Worm (Caenorhabditis elegans): ENCODE data around the gene C16C8.20.
"Not testable (repeated sequence)": the region's sequence is repeated elsewhere in the genome, so short reads cannot be mapped to it uniquely, and the experiment has no call there.

The C16C8.20 gene

ce11 chrII:3448776-3449280 lies 2.1 kb downstream of the C16C8.20 start, which contains the start of gene C16C8.25:
TSS of gene C16C8.25 (plus strand) at chrII:3449230.
- TF ChIP-seq nhr-28 (tag; optimal IDR thresholded peaks at IDR 0.05) (no peak), bed-3 (GFP tag; optimal IDR thresholded peaks at IDR 0.05) (no peak), nhr-12 (tag; optimal IDR thresholded peaks at IDR 0.05) (no peak), flh-1 (GFP tag; optimal IDR thresholded peaks at IDR 0.05) (no peak), snpc-4 (tag; optimal IDR thresholded peaks at IDR 0.05) (no peak), mab-5 (tag; optimal IDR thresholded peaks at IDR 0.05) (no peak), drap-1 (GFP tag; optimal IDR thresholded peaks at IDR 0.05) (no peak), sem-2 (GFP tag; optimal IDR thresholded peaks at IDR 0.05) (no peak), ceh-43 (GFP tag; optimal IDR thresholded peaks at IDR 0.05) (no peak), lin-32 (GFP tag; optimal IDR thresholded peaks at IDR 0.05) (no peak), ztf-11 (tag; optimal IDR thresholded peaks at IDR 0.05) (no peak), lin-13 (tag; optimal IDR thresholded peaks at IDR 0.05) (no peak), hlh-1 (tag; optimal IDR thresholded peaks at IDR 0.05) (no peak), M03D4.4 (tag; optimal IDR thresholded peaks at IDR 0.05) (no peak), elt-3 (tag; optimal IDR thresholded peaks at IDR 0.05) (no peak), cnd-1 (tag; optimal IDR thresholded peaks at IDR 0.05) (no peak)

- not testable (repeated sequence) for TF ChIP-seq cnd-1, nhr-2, nhr-237 (tag; optimal IDR thresholded peaks at IDR 0.05)
Observed at ce11 chrII:3449514-3449913, 2.8 kb downstream of the C16C8.20 start, which contains the start of gene C16C8.14. TSS of gene C16C8.14 (plus strand) at chrII:3449814.

DNA sequence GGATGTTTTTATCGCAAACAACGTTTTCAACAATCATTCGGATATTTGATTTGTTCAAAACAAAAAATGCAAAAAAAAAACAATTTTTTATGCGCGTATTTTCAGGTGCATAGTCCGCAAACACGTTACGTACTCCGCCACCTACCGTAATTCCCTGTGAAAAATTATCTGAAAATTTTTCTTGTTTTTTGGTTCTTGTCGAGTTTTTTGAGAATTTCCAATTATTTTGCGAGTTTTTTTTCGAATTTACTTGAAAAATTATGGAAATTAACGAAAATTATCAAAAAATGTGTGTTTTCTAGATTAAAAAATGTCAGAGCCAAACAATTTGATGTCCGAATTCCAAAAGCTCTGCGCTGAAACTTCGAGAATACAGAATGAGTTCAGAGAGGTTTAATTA lies 5.7 kb downstream of the C16C8.20 start, which contains the start of gene C16C8.12:
Gene C16C8.12 (plus strand): TSS at position 301 of the 400 bp plus-strand sequence.
- TF ChIP-seq unc-39 (tag; optimal IDR thresholded peaks at IDR 0.05) (no peak), hlh-1 (tag; optimal IDR thresholded peaks at IDR 0.05) (no peak), unc-120 (tag; optimal IDR thresholded peaks at IDR 0.05; ENCODE audit: poor library complexity, severe bottlenecking) (no peak), ceh-83 (GFP tag; optimal IDR thresholded peaks at IDR 0.05) (no peak), ztf-11 (tag; optimal IDR thresholded peaks at IDR 0.05) (no peak), bed-3 (GFP tag; optimal IDR thresholded peaks at IDR 0.05) (no peak)

- TF ChIP-seq ceh-39 (tag; optimal IDR thresholded peaks at IDR 0.05) (no peak), lin-32 (GFP tag; optimal IDR thresholded peaks at IDR 0.05) (no peak), blmp-1 (tag; optimal IDR thresholded peaks at IDR 0.05) (no peak), elt-3 (tag; optimal IDR thresholded peaks at IDR 0.05) (no peak), mls-2 (tag; optimal IDR thresholded peaks at IDR 0.05) (no peak), ces-1 (GFP tag; optimal IDR thresholded peaks at IDR 0.05) (no peak), ham-2 (GFP tag; optimal IDR thresholded peaks at IDR 0.05) (no peak), ceh-43 (GFP tag; optimal IDR thresholded peaks at IDR 0.05) (no peak), nhr-12 (tag; optimal IDR thresholded peaks at IDR 0.05) (no peak), nhr-28 (tag; optimal IDR thresholded peaks at IDR 0.05) (no peak), lin-13 (tag; optimal IDR thresholded peaks at IDR 0.05) (no peak), snpc-4 (tag; optimal IDR thresholded peaks at IDR 0.05) (no peak)
Observed at ce11 chrII:3453521-3453920, 6.8 kb downstream of the C16C8.20 start, which contains the start of gene C16C8.11. TSS of gene C16C8.11 (plus strand) at chrII:3453708.

DNA sequence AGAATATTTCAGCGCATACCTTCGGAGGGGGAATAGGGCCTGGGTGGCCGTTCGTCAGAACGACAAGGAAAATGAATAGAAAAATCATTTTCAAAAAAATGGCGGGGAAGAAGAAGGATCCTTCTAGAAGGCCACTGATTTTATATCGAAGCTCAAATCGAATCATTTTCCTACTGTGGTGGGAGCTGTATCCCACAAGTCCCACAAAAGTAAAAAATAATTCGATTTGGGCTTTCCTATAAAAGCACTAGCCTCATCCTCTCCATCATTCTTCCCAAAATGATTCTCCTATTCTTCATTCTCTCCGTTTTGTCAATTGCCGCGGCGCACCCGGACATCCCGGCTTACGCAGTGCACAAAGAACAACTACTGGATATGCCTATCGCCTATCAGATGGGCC lies 11.5 kb downstream of the C16C8.20 start, which contains the start of the genes C16C8.26 and C16C8.19:
Gene C16C8.26 (minus strand): TSS at position 101 of the 400 bp plus-strand sequence.
Gene C16C8.19 (plus strand): TSS at position 279 of the 400 bp plus-strand sequence.
- TF ChIP-seq ceh-83 (GFP tag; optimal IDR thresholded peaks at IDR 0.05) (no peak), unc-62 (GFP tag; optimal IDR thresholded peaks at IDR 0.05) (no peak), ztf-11 (tag; optimal IDR thresholded peaks at IDR 0.05) (no peak), blmp-1 (tag; optimal IDR thresholded peaks at IDR 0.05) (no peak), sptf-1 (tag; optimal IDR thresholded peaks at IDR 0.05) (no peak), lsy-2 (tag; optimal IDR thresholded peaks at IDR 0.05) (no peak), ceh-43 (GFP tag; optimal IDR thresholded peaks at IDR 0.05) (no peak), ceh-39 (tag; optimal IDR thresholded peaks at IDR 0.05) (no peak), mep-1 (tag; optimal IDR thresholded peaks at IDR 0.05) (no peak), nhr-237 (tag; optimal IDR thresholded peaks at IDR 0.05) (no peak), unc-39 (tag; optimal IDR thresholded peaks at IDR 0.05) (no peak), mab-5 (tag; optimal IDR thresholded peaks at IDR 0.05) (no peak)

Data from whole organism, mixed stage, embryonic.